Worm (Caenorhabditis elegans) whole organism, L2 larva: ENCODE results near the gene lgc-41.

Source experiments
- aly-2 ChIP-seq: fragments of 150-350 bp; optimal IDR thresholded peaks from 2 replicates; lab custom pipeline; 2014; ENCODE audit warnings: missing biosample characterization, missing genetic modification characterization
- lin-11 ChIP-seq: fragments of 150-350 bp; sonication (generic microtip); optimal IDR thresholded peaks from 2 replicates; lab custom pipeline; 2014; ENCODE audit warnings: missing biosample characterization, missing genetic modification characterization, inconsistent platforms, mixed read lengths
- mdl-1 ChIP-seq, 2 experiments: fragments of 150-350 bp in 1 of 2; sonication (generic microtip) in 1 of 2; optimal IDR thresholded peaks; 2 replicates each; lab custom pipeline; 2017; ENCODE audit warnings: missing biosample characterization in 2 of 2, missing genetic modification characterization in 2 of 2
- nhr-25 ChIP-seq: fragments of 150-350 bp; sonication (generic microtip); optimal IDR thresholded peaks from 3 replicates; lab custom pipeline; 2014; ENCODE audit warnings: missing biosample characterization, missing genetic modification characterization
- skn-1 ChIP-seq: sonication (generic microtip); optimal IDR thresholded peaks from 2 replicates; lab custom pipeline; 2017; ENCODE audit warnings: missing biosample characterization, missing genetic modification characterization
- unc-39 ChIP-seq: fragments of 150-350 bp; optimal IDR thresholded peaks from 2 replicates; lab custom pipeline; 2014; ENCODE audit warnings: missing biosample characterization, missing genetic modification characterization
- unc-62 ChIP-seq: fragments of 150-350 bp; optimal IDR thresholded peaks from 2 replicates; lab custom pipeline; 2014; ENCODE audit warnings: missing biosample characterization, missing genetic modification reagents, missing genetic modification characterization
- zag-1 ChIP-seq: fragments of 150-350 bp; optimal IDR thresholded peaks from 2 replicates; lab custom pipeline; 2014; ENCODE audit warnings: missing biosample characterization, missing genetic modification characterization
- ztf-11 ChIP-seq: sonication (generic microtip); optimal IDR thresholded peaks from 2 replicates; lab custom pipeline; 2017; ENCODE audit warnings: missing biosample characterization, missing genetic modification characterization

DNA sequence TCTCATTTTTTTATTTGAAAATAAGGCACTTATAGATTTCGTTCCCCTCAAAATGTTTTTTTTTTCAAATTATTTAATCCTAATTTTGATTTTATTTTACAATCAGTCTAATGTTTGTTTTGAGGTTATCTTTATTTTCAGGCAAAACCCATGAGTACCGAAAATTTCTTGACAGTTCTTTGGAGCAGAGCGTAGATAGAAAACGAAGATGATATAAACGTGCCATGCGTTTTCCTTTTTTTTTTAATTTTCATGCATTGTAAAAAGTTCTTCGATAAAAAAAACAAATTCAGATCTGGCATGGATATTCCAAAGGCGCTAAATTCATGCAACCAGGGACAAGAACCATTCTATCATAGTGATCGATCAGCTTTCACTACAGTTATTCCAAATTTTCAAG is 37.0 kb downstream of the lgc-41 start, which contains the start of gene C33D3.5:
- TF ChIP-seq mdl-1 (tag; optimal IDR thresholded peaks at IDR 0.05; lab: Kevin White, UChicago) (no peak), unc-39 (no peak), skn-1 (tag; lab: Kevin White, UChicago) (no peak), zag-1 (tag; lab: Kevin White, UChicago) (no peak), nhr-25 (tag; lab: Kevin White, UChicago) (no peak), aly-2 (tag; lab: Kevin White, UChicago) (no peak), unc-62 (no peak), lin-11 (no peak), ztf-11 (tag; lab: Kevin White, UChicago) (no peak)
